Worm (Caenorhabditis elegans): ENCODE data around the gene F53F4.17.
A peak's percentile ranks its signal among the peaks of the same experiment; 100 is the strongest.

- TF ChIP-seq unc-39 (tag; optimal IDR thresholded peaks at IDR 0.05) (no peak), zag-1 (tag; optimal IDR thresholded peaks at IDR 0.05) (no peak), pqm-1 (tag; optimal IDR thresholded peaks at IDR 0.05) (peak; percentile 64), ceh-82 (tag; optimal IDR thresholded peaks at IDR 0.05) (no peak), lin-39 (tag; optimal IDR thresholded peaks at IDR 0.05) (no peak)
These were observed 16.2 kb upstream of the F53F4.17 start, which contains the start of gene C50B8.4 for ce11 chrV:13571714-13572258.

Data from whole organism, L3 larva.